Worm (Caenorhabditis elegans) whole organism, midembryonic: ENCODE measurements around the gene dlc-2.

ENCODE experiments used
- T22C8.4 ChIP-seq: fragments of 200-800 bp; sonication (Bioruptor generic); IDR thresholded peaks from 2 replicates; pipeline ENCODE4 v1.3.6; 2022; ENCODE audit warnings: missing genetic modification characterization, missing compliant biosample characterization
- cog-1 ChIP-seq: sonication (generic microtip); optimal IDR thresholded peaks from 2 replicates; lab custom pipeline; 2016; ENCODE audit warnings: missing genetic modification characterization, missing compliant biosample characterization
- flt-1 ChIP-seq: fragments of 200-800 bp; sonication (Bioruptor generic); IDR thresholded peaks from 2 replicates; pipeline ENCODE4 v1.3.6; 2022; ENCODE audit warnings: missing genetic modification characterization, missing compliant biosample characterization
- klf-2 ChIP-seq: fragments of 200-800 bp; sonication (Bioruptor generic); conservative IDR thresholded peaks from 2 replicates; pipeline ENCODE4 v1.3.6; 2022; ENCODE audit warnings: missing genetic modification reagents, missing genetic modification characterization, missing compliant biosample characterization
- med-1 ChIP-seq: sonication (generic microtip); optimal IDR thresholded peaks from 2 replicates; lab custom pipeline; 2017; ENCODE audit warnings: missing genetic modification characterization, mild to moderate bottlenecking, missing compliant biosample characterization, antibody characterized with exemption, missing genetic modification reagents; ENCODE audit not compliant: insufficient read depth
- ref-1 ChIP-seq: fragments of 200-800 bp; sonication (Bioruptor generic); conservative IDR thresholded peaks from 2 replicates; pipeline ENCODE4 v1.3.6; 2022; ENCODE audit warnings: missing genetic modification reagents, missing genetic modification characterization, missing compliant biosample characterization
- tab-1 ChIP-seq: fragments of 200-800 bp; sonication (Bioruptor generic); IDR thresholded peaks from 2 replicates; pipeline ENCODE4 v1.3.6; 2022; ENCODE audit warnings: missing genetic modification characterization, missing compliant biosample characterization
- ztf-23 ChIP-seq: fragments of 200-800 bp; sonication (Bioruptor generic); IDR thresholded peaks from 2 replicates; pipeline ENCODE4 v1.3.6; 2022; ENCODE audit warnings: missing genetic modification reagents, missing genetic modification characterization, missing compliant biosample characterization
- ztf-29 ChIP-seq: fragments of 200-800 bp; sonication (Bioruptor generic); IDR thresholded peaks from 2 replicates; pipeline ENCODE4 v1.3.6; 2022; ENCODE audit warnings: missing genetic modification reagents, missing genetic modification characterization, missing compliant biosample characterization

Gene dlc-2

DNA sequence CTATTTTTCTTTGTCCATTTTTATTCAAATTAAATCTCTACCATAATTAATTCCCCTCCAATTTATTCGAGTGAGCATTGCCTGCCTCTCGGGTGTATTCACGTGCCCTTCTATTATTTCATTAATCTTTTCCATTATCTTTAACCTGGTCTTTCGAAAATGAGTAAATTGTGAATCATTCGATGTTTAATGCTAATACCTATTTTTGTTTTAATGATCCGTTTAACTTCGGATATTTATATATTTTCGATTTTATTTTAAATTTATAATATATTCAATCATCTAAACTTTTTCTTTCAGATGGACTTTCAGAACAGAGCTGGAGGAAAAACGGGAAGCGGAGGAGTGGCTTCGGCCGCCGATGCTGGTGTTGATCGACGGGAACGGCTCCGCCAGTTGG is 27.2 kb downstream of the dlc-2 start, which contains the start of gene repo-1:
Gene repo-1 (plus strand): TSS at position 301 of the 400 bp plus-strand sequence.
- TF ChIP-seq tab-1 (GFP tag; lab: Robert Waterston, UW), result no peak
- no peak for TF ChIP-seq ztf-29 (GFP tag; lab: Robert Waterston, UW)
- TF ChIP-seq ztf-23, result no peak
- TF ChIP-seq flt-1, result no peak
- no peak for TF ChIP-seq T22C8.4 (GFP tag; lab: Robert Waterston, UW)
- TF ChIP-seq ref-1 (GFP tag; lab: Robert Waterston, UW), result no peak

ce11 chrIV:12080807-12081206 is 30.6 kb downstream of the dlc-2 start:
- no peak for TF ChIP-seq tab-1 (GFP tag; lab: Robert Waterston, UW)
- TF ChIP-seq ztf-29 (GFP tag; lab: Robert Waterston, UW), result no peak
- TF ChIP-seq cog-1 (tag; lab: Kevin White, UChicago), result no peak
- TF ChIP-seq ref-1 (GFP tag; lab: Robert Waterston, UW), result no peak
- no peak for TF ChIP-seq flt-1
- no peak for TF ChIP-seq T22C8.4 (GFP tag; lab: Robert Waterston, UW)
- no peak for TF ChIP-seq med-1 (GFP tag; lab: Kevin White, UChicago)
- no peak for TF ChIP-seq ztf-23
- TF ChIP-seq klf-2, result no peak

- no peak for TF ChIP-seq ztf-23
- TF ChIP-seq ztf-29 (GFP tag; lab: Robert Waterston, UW), result no peak
- no peak for TF ChIP-seq cog-1 (tag; lab: Kevin White, UChicago)
- TF ChIP-seq med-1 (GFP tag; lab: Kevin White, UChicago), result no peak
- TF ChIP-seq tab-1 (GFP tag; lab: Robert Waterston, UW), result no peak
- no peak for TF ChIP-seq klf-2
- no peak for TF ChIP-seq T22C8.4 (GFP tag; lab: Robert Waterston, UW)
- no peak for TF ChIP-seq ref-1 (GFP tag; lab: Robert Waterston, UW)
- no peak for TF ChIP-seq flt-1
These were observed 32.4 kb downstream of the dlc-2 start, which contains the start of gene lex-1 for ce11 chrIV:12078907-12079523. TSS of gene lex-1 (plus strand) at chrIV:12079473.

DNA sequence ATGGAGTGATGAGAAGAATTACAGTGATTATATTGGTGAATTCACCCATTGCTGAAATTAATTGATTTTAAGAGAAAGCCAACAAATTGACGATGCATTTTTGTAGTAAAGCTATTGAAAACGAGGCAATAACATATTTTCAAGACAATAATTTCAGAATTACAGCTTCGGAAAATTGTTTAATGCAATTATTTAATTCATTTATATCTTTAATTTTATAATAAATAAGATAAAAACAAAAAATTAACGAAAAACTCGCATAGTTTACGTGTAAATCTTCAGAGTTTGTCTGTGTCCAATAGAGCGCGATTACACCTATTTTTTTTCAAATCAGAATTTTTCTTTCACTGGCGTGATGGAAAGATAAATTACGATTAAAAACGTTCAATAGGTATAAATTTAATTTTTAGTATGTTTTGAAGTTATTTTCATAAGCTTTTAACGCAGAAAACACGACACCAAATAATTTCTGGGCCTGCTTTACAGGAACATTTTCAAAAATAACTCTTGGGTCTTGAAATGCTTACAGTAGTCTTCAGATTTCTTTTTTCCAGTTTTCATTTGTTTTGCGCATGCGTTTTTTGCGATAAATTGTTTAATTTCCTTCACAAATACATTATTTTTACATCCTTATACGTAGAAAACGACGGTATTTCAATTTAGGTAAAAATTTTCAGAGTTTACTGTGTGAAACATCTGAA is 33.1 kb downstream of the dlc-2 start, which contains the start of gene tmed-1:
Gene tmed-1 (minus strand): TSS at position 51 of the 701 bp plus-strand sequence.
- TF ChIP-seq ref-1 (GFP tag; lab: Robert Waterston, UW) (no peak), ztf-23 (no peak), T22C8.4 (GFP tag; lab: Robert Waterston, UW) (no peak), ztf-29 (GFP tag; lab: Robert Waterston, UW) (no peak), flt-1 (no peak), med-1 (GFP tag; lab: Kevin White, UChicago) (no peak), tab-1 (GFP tag; lab: Robert Waterston, UW) (no peak), klf-2 (no peak)

DNA sequence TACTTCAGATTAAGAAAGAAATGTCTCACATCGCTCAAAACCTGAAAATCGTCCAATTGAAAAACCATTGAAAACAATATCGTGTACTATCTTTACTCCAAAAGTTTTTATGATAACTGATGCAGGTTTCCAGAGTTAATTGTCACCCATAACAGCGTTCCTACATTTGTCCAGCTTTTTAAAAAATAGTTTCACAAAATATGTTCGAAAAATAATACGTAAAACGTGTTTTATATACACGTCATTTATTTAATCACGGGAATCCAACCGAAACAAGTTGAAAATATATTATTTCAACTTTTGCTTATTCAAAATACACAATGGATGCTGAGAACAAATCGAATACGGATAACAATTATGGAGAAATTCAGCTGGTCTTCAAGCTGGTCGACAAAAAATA is 35.9 kb downstream of the dlc-2 start, which contains the start of gene K08E4.7:
Gene K08E4.7 (plus strand): TSS at position 301 of the 400 bp plus-strand sequence.
- TF ChIP-seq ztf-23, result no peak
- no peak for TF ChIP-seq klf-2

- TF ChIP-seq med-1 (GFP tag; lab: Kevin White, UChicago), result no peak
- TF ChIP-seq cog-1 (tag; lab: Kevin White, UChicago), result no peak
- no peak for TF ChIP-seq tab-1 (GFP tag; lab: Robert Waterston, UW)
- no peak for TF ChIP-seq klf-2
- TF ChIP-seq ztf-23, result no peak
- no peak for TF ChIP-seq flt-1
- TF ChIP-seq ref-1 (GFP tag; lab: Robert Waterston, UW), result no peak
- no peak for TF ChIP-seq ztf-29 (GFP tag; lab: Robert Waterston, UW)
- no peak for TF ChIP-seq T22C8.4 (GFP tag; lab: Robert Waterston, UW)
These were observed 42.8 kb downstream of the dlc-2 start, which contains the start of gene bath-37 for ce11 chrIV:12068590-12068989. TSS of gene bath-37 (plus strand) at chrIV:12068890.

DNA sequence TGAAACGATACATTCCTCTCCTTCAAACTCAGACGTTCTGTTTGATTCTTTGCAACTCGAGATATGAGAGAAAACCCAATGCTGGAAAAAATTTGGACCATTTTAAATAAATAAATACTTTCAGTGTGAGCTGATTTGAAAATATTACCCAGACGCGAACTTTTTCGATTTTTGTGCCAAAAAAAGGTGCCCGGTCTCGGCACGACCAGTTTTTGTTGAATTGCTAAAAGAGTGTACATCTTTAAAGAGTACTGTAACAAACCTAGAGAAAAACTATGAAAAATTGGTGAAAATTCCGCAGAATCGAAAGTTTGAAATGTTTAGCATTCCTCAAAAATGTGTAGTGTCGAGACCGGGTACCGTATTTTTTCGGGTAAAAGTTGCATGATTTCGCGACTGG is 50.1 kb downstream of the dlc-2 start, which contains the start of gene K08E4.8:
Gene K08E4.8 (minus strand): TSS at position 101 of the 400 bp plus-strand sequence.
- no peak for TF ChIP-seq klf-2
- no peak for TF ChIP-seq T22C8.4 (GFP tag; lab: Robert Waterston, UW)
- TF ChIP-seq ztf-23, result no peak
- no peak for TF ChIP-seq cog-1 (tag; lab: Kevin White, UChicago)
- TF ChIP-seq ref-1 (GFP tag; lab: Robert Waterston, UW), result no peak
- no peak for TF ChIP-seq tab-1 (GFP tag; lab: Robert Waterston, UW)
- no peak for TF ChIP-seq med-1 (GFP tag; lab: Kevin White, UChicago)
